Worm (Caenorhabditis elegans) whole organism, L2 larva: ENCODE data around the gene T02E9.5.

ENCODE experiments used
- C34F6.9 ChIP-seq: fragments of 150-350 bp; optimal IDR thresholded peaks from 2 replicates; lab custom pipeline; 2014; ENCODE audit warnings: missing biosample characterization, missing genetic modification characterization
- R02D3.7 ChIP-seq: fragments of 150-350 bp; optimal IDR thresholded peaks from 2 replicates; lab custom pipeline; 2014; ENCODE audit warnings: missing biosample characterization, missing genetic modification characterization
- ceh-16 ChIP-seq: fragments of 150-350 bp; optimal IDR thresholded peaks from 2 replicates; lab custom pipeline; 2014; ENCODE audit warnings: missing biosample characterization, missing genetic modification characterization
- dmd-4 ChIP-seq: sonication (generic microtip); optimal IDR thresholded peaks from 2 replicates; lab custom pipeline; 2017; ENCODE audit warnings: missing biosample characterization, missing genetic modification characterization
- fos-1 ChIP-seq: fragments of 150-350 bp; optimal IDR thresholded peaks from 2 replicates; lab custom pipeline; 2014; ENCODE audit warnings: missing biosample characterization, missing genetic modification characterization
- gmeb-1 ChIP-seq: fragments of 150-350 bp; optimal IDR thresholded peaks from 2 replicates; lab custom pipeline; 2014; ENCODE audit warnings: missing biosample characterization, missing genetic modification characterization
- lsy-2 ChIP-seq, 2 experiments: fragments of 150-350 bp in 1 of 2; sonication (generic microtip) in 1 of 2; optimal IDR thresholded peaks; 2 replicates each; lab custom pipeline; 2014 to 2017; ENCODE audit warnings: missing biosample characterization in 2 of 2, missing genetic modification characterization in 2 of 2
- mbf-1 ChIP-seq: sonication (generic microtip); optimal IDR thresholded peaks from 2 replicates; lab custom pipeline; 2017; ENCODE audit warnings: missing biosample characterization, missing genetic modification characterization
- mdl-1 ChIP-seq, 2 experiments: fragments of 150-350 bp in 1 of 2; sonication (generic microtip) in 1 of 2; optimal IDR thresholded peaks; 2 replicates each; lab custom pipeline; 2017; ENCODE audit warnings: missing biosample characterization in 2 of 2, missing genetic modification characterization in 2 of 2
- nhr-11 ChIP-seq: fragments of 150-350 bp; optimal IDR thresholded peaks from 2 replicates; lab custom pipeline; 2014; ENCODE audit warnings: missing biosample characterization, missing genetic modification characterization
- snpc-4 ChIP-seq: fragments of 150-350 bp; optimal IDR thresholded peaks from 2 replicates; lab custom pipeline; 2014; ENCODE audit warnings: missing biosample characterization, missing genetic modification characterization
- unc-55 ChIP-seq: fragments of 150-350 bp; sonication (generic microtip); optimal IDR thresholded peaks from 3 replicates; lab custom pipeline; 2014; ENCODE audit warnings: missing biosample characterization, missing genetic modification reagents, missing genetic modification characterization
- unc-62 ChIP-seq: fragments of 150-350 bp; optimal IDR thresholded peaks from 2 replicates; lab custom pipeline; 2014; ENCODE audit warnings: missing biosample characterization, missing genetic modification reagents, missing genetic modification characterization
- ztf-11 ChIP-seq: sonication (generic microtip); optimal IDR thresholded peaks from 2 replicates; lab custom pipeline; 2017; ENCODE audit warnings: missing biosample characterization, missing genetic modification characterization

DNA sequence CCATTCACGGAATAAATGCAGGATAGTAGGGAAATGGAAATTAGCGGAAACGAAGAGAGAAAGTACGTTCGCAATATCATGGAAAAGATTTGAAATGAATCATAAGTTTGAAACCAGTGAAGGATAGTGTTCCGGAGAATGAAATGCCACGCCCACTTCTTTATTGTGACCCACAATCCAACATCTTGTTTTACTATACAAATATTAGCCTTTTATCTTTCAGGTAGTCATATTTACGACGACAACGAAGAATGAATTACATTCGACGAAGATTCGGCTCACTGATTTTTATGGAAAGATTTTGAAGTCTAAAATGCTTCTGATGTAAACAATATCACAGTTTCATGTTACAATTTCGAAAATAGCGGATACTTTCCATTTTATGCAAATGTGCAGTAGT, 25.2 kb upstream of the T02E9.5 start, which contains the start of gene cutl-18:
- TF ChIP-seq ztf-11 (tag; lab: Kevin White, UChicago): no peak
- no peak for TF ChIP-seq unc-55 (GFP tag; lab: Kevin White, UChicago)
- TF ChIP-seq lsy-2 (tag; optimal IDR thresholded peaks at IDR 0.05; lab: Kevin White, UChicago): no peak
- TF ChIP-seq unc-62: no peak
- no peak for TF ChIP-seq mbf-1 (tag; lab: Kevin White, UChicago)
- TF ChIP-seq ceh-16 (tag; lab: Kevin White, UChicago): no peak
- no peak for TF ChIP-seq nhr-11 (tag; lab: Kevin White, UChicago)
- TF ChIP-seq snpc-4 (tag; lab: Kevin White, UChicago): no peak
- TF ChIP-seq dmd-4 (tag; lab: Kevin White, UChicago): no peak
- TF ChIP-seq mdl-1 (tag; optimal IDR thresholded peaks at IDR 0.05; lab: Kevin White, UChicago): no peak
- TF ChIP-seq C34F6.9 (tag; lab: Kevin White, UChicago): no peak
- TF ChIP-seq R02D3.7 (tag; lab: Kevin White, UChicago): no peak
- no peak for TF ChIP-seq fos-1 (tag; lab: Kevin White, UChicago)
- TF ChIP-seq gmeb-1 (tag; lab: Kevin White, UChicago): no peak
